Fruit fly (Drosophila melanogaster) whole organism, embryonic: ENCODE data around the gene CG6126.
A peak's percentile ranks its signal among the peaks of the same experiment; 100 is the strongest.

Experiments
- Bteb2 ChIP-seq: fragments of 200-800 bp; sonication (Bioruptor generic); optimal IDR thresholded peaks from 2 replicates; lab custom pipeline; 2016; ENCODE audit warnings: missing biosample characterization, missing genetic modification characterization
- CG10431 ChIP-seq: fragments of 200-800 bp; sonication (Bioruptor generic); optimal IDR thresholded peaks from 3 replicates; lab custom pipeline; 2018; ENCODE audit warnings: missing biosample characterization, mild to moderate bottlenecking, missing genetic modification characterization
- CG13123 ChIP-seq: fragments of 200-800 bp; sonication (Bioruptor generic); optimal IDR thresholded peaks from 2 replicates; lab custom pipeline; 2016; ENCODE audit warnings: missing biosample characterization, missing genetic modification characterization
- CG14050 ChIP-seq: fragments of 200-800 bp; sonication (Bioruptor generic); IDR thresholded peaks from 3 replicates; pipeline ENCODE4 v1.3.6; 2022; ENCODE audit warnings: missing biosample characterization, missing genetic modification characterization
- CG14965 ChIP-seq: fragments of 200-800 bp; sonication (Bioruptor generic); optimal IDR thresholded peaks from 2 replicates; lab custom pipeline; 2016; ENCODE audit warnings: missing biosample characterization, missing genetic modification characterization, borderline replicate concordance
- CG17612 ChIP-seq: fragments of 200-800 bp; sonication (Bioruptor generic); IDR thresholded peaks from 2 replicates; pipeline ENCODE4 v1.3.6; 2022; ENCODE audit warnings: missing biosample characterization, missing genetic modification characterization
- CG30403 ChIP-seq: fragments of 200-800 bp; sonication (Bioruptor generic); optimal IDR thresholded peaks from 3 replicates; lab custom pipeline; 2016; ENCODE audit warnings: missing biosample characterization, missing genetic modification characterization
- CG4282 ChIP-seq: fragments of 200-800 bp; sonication (Bioruptor generic); optimal IDR thresholded peaks from 2 replicates; lab custom pipeline; 2016; ENCODE audit warnings: missing biosample characterization, missing genetic modification characterization
- CG4820 ChIP-seq: fragments of 200-800 bp; sonication (Bioruptor generic); optimal IDR thresholded peaks from 3 replicates; lab custom pipeline; 2016; ENCODE audit warnings: missing biosample characterization, missing genetic modification characterization
- CG6854 ChIP-seq: fragments of 200-800 bp; sonication (Bioruptor generic); optimal IDR thresholded peaks from 3 replicates; lab custom pipeline; 2017; ENCODE audit warnings: missing biosample characterization, mild to moderate bottlenecking, missing genetic modification characterization
- CG7786 ChIP-seq: fragments of 200-800 bp; sonication (Bioruptor generic); optimal IDR thresholded peaks from 2 replicates; lab custom pipeline; 2016; ENCODE audit warnings: missing biosample characterization, missing genetic modification characterization
- CG8281 ChIP-seq: fragments of 200-800 bp; sonication (Bioruptor generic); optimal IDR thresholded peaks from 2 replicates; lab custom pipeline; 2018; ENCODE audit warnings: missing biosample characterization, mild to moderate bottlenecking, missing genetic modification characterization, moderate library complexity
- CG9215 ChIP-seq: fragments of 200-800 bp; sonication (Bioruptor generic); IDR thresholded peaks from 2 replicates; pipeline ENCODE4 v1.3.6; 2022; ENCODE audit warnings: missing biosample characterization, missing genetic modification characterization
- CG9817 ChIP-seq: fragments of 200-800 bp; sonication (Bioruptor generic); optimal IDR thresholded peaks from 2 replicates; lab custom pipeline; 2018; ENCODE audit warnings: missing biosample characterization, mild to moderate bottlenecking, missing genetic modification characterization, moderate library complexity
- Chrac-16 ChIP-seq: fragments of 200-800 bp; sonication (Bioruptor generic); optimal IDR thresholded peaks from 3 replicates; lab custom pipeline; 2016; ENCODE audit warnings: missing biosample characterization, missing genetic modification characterization
- CoRest ChIP-seq: fragments of 200-800 bp; sonication (Bioruptor generic); optimal IDR thresholded peaks from 3 replicates; lab custom pipeline; 2018; ENCODE audit warnings: missing biosample characterization, mild to moderate bottlenecking, missing genetic modification characterization, moderate library complexity
- CrebB ChIP-seq: fragments of 200-800 bp; sonication (Bioruptor generic); optimal IDR thresholded peaks from 3 replicates; lab custom pipeline; 2018; ENCODE audit warnings: missing biosample characterization, mild to moderate bottlenecking, missing genetic modification characterization
- Dip2 ChIP-seq: fragments of 200-800 bp; sonication (Bioruptor generic); IDR thresholded peaks from 2 replicates; pipeline ENCODE4 v1.3.6; 2022; ENCODE audit warnings: missing biosample characterization, missing genetic modification characterization
- E2f2 ChIP-seq: fragments of 200-800 bp; sonication (Bioruptor generic); IDR thresholded peaks from 2 replicates; pipeline ENCODE4 v1.3.6; 2022; ENCODE audit warnings: missing biosample characterization, missing genetic modification characterization
- Ets97D ChIP-seq: fragments of 200-800 bp; sonication (Bioruptor generic); optimal IDR thresholded peaks from 3 replicates; lab custom pipeline; 2016; ENCODE audit warnings: missing biosample characterization, missing genetic modification characterization
- Kr ChIP-seq: fragments of 200-800 bp; sonication (Bioruptor generic); optimal IDR thresholded peaks from 2 replicates; lab custom pipeline; 2017; ENCODE audit warnings: missing biosample characterization, mild to moderate bottlenecking, missing genetic modification characterization
- Lim3 ChIP-seq: fragments of 200-800 bp; sonication (Bioruptor generic); IDR thresholded peaks from 2 replicates; pipeline ENCODE4 v1.3.6; 2022; ENCODE audit warnings: missing biosample characterization, missing genetic modification characterization
- MBD-R2 ChIP-seq: fragments of 200-800 bp; sonication (Bioruptor generic); IDR thresholded peaks from 2 replicates; pipeline ENCODE4 v1.3.6; 2022; ENCODE audit warnings: missing biosample characterization, missing genetic modification characterization
- MTF-1 ChIP-seq: fragments of 200-800 bp; sonication (Bioruptor generic); optimal IDR thresholded peaks from 2 replicates; lab custom pipeline; 2018; ENCODE audit warnings: missing biosample characterization, mild to moderate bottlenecking, missing genetic modification characterization, borderline replicate concordance
- NC2α ChIP-seq: fragments of 200-800 bp; sonication (Bioruptor generic); optimal IDR thresholded peaks from 2 replicates; lab custom pipeline; 2016; ENCODE audit warnings: missing biosample characterization, missing genetic modification characterization
- Six4 ChIP-seq: fragments of 200-800 bp; sonication (Bioruptor generic); optimal IDR thresholded peaks from 2 replicates; lab custom pipeline; 2016; ENCODE audit warnings: missing biosample characterization, missing genetic modification characterization
- Sry-β ChIP-seq: fragments of 200-800 bp; sonication (Bioruptor generic); optimal IDR thresholded peaks from 2 replicates; lab custom pipeline; 2018; ENCODE audit warnings: missing biosample characterization, mild to moderate bottlenecking, missing genetic modification characterization, moderate library complexity
- aop ChIP-seq: fragments of 200-800 bp; sonication (Bioruptor generic); IDR thresholded peaks from 2 replicates; pipeline ENCODE4 v1.3.6; 2022; ENCODE audit warnings: missing biosample characterization, missing genetic modification characterization
- btn ChIP-seq: fragments of 200-800 bp; sonication (Bioruptor generic); optimal IDR thresholded peaks from 2 replicates; lab custom pipeline; 2016; ENCODE audit warnings: missing biosample characterization, missing genetic modification characterization
- cato ChIP-seq: fragments of 200-800 bp; sonication (Bioruptor generic); optimal IDR thresholded peaks from 2 replicates; lab custom pipeline; 2016; ENCODE audit warnings: missing biosample characterization, missing genetic modification characterization, borderline replicate concordance
- dan ChIP-seq: fragments of 200-800 bp; sonication (Bioruptor generic); IDR thresholded peaks from 2 replicates; pipeline ENCODE4 v1.3.6; 2022; ENCODE audit warnings: missing biosample characterization, missing genetic modification characterization
- emc ChIP-seq: fragments of 200-800 bp; sonication (Bioruptor generic); optimal IDR thresholded peaks from 2 replicates; lab custom pipeline; 2016; ENCODE audit warnings: missing biosample characterization, missing genetic modification characterization
- eve ChIP-seq, 2 experiments: fragments of >200 bp; optimal IDR thresholded peaks; 2 replicates each; lab custom pipeline; 2017; ENCODE audit warnings: missing biosample characterization in 2 of 2, missing genetic modification characterization in 2 of 2
- fd64A ChIP-seq: fragments of 200-800 bp; sonication (Bioruptor generic); optimal IDR thresholded peaks from 3 replicates; lab custom pipeline; 2018; ENCODE audit warnings: missing biosample characterization, mild to moderate bottlenecking, missing genetic modification characterization
- fd96Cb ChIP-seq: fragments of 200-800 bp; sonication (Bioruptor generic); optimal IDR thresholded peaks from 2 replicates; lab custom pipeline; 2018; ENCODE audit warnings: missing biosample characterization, mild to moderate bottlenecking, missing genetic modification characterization, moderate library complexity
- ftz-f1 ChIP-seq: fragments of 200-800 bp; sonication (Bioruptor generic); optimal IDR thresholded peaks from 2 replicates; lab custom pipeline; 2016; ENCODE audit warnings: missing biosample characterization, missing genetic modification characterization
- fu2 ChIP-seq: fragments of 200-800 bp; sonication (Bioruptor generic); optimal IDR thresholded peaks from 2 replicates; lab custom pipeline; 2016; ENCODE audit warnings: missing biosample characterization, missing genetic modification characterization
- gcm2 ChIP-seq: fragments of 200-800 bp; sonication (Bioruptor generic); optimal IDR thresholded peaks from 2 replicates; lab custom pipeline; 2016; ENCODE audit warnings: missing biosample characterization, missing genetic modification characterization
- hb ChIP-seq: fragments of 200-800 bp; sonication (Bioruptor generic); IDR thresholded peaks from 3 replicates; pipeline ENCODE4 v1.3.6; 2022; ENCODE audit warnings: missing biosample characterization, missing genetic modification characterization; ENCODE audit not compliant: partially characterized antibody
- her ChIP-seq: fragments of 200-800 bp; sonication (Bioruptor generic); optimal IDR thresholded peaks from 2 replicates; lab custom pipeline; 2016; ENCODE audit warnings: missing biosample characterization, missing genetic modification characterization
- jigr1 ChIP-seq: fragments of 200-800 bp; sonication (Bioruptor generic); IDR thresholded peaks from 3 replicates; pipeline ENCODE4 v1.3.6; 2022; ENCODE audit warnings: missing biosample characterization, missing genetic modification characterization
- lab ChIP-seq: fragments of 200-800 bp; sonication (Bioruptor generic); optimal IDR thresholded peaks from 3 replicates; lab custom pipeline; 2017; ENCODE audit warnings: missing biosample characterization, missing genetic modification characterization, mild to moderate bottlenecking, moderate library complexity, missing genetic modification reagents
- oc ChIP-seq: fragments of 200-800 bp; sonication (Bioruptor generic); optimal IDR thresholded peaks from 2 replicates; lab custom pipeline; 2018; ENCODE audit warnings: missing biosample characterization, mild to moderate bottlenecking, missing genetic modification characterization, moderate library complexity
- org-1 ChIP-seq: fragments of 200-800 bp; sonication (Bioruptor generic); optimal IDR thresholded peaks from 2 replicates; lab custom pipeline; 2017; ENCODE audit warnings: missing biosample characterization, missing genetic modification characterization
- pzg ChIP-seq: fragments of 200-800 bp; sonication (Bioruptor generic); optimal IDR thresholded peaks from 3 replicates; lab custom pipeline; 2018; ENCODE audit warnings: missing biosample characterization, mild to moderate bottlenecking, missing genetic modification characterization, moderate library complexity
- ranshi ChIP-seq: fragments of 200-800 bp; sonication (Bioruptor generic); IDR thresholded peaks from 2 replicates; pipeline ENCODE4 v1.3.6; 2022; ENCODE audit warnings: missing biosample characterization, missing genetic modification characterization
- sens ChIP-seq: fragments of 200-800 bp; sonication (Bioruptor generic); peaks from one replicate; lab custom pipeline; 2016; ENCODE audit warnings: missing biosample characterization, missing genetic modification characterization
- sr ChIP-seq: fragments of 200-800 bp; sonication (Bioruptor generic); IDR thresholded peaks from 3 replicates; pipeline ENCODE4 v1.3.6; 2022; ENCODE audit warnings: missing biosample characterization, missing genetic modification characterization
- sug ChIP-seq: fragments of 200-800 bp; optimal IDR thresholded peaks from 2 replicates; lab custom pipeline; 2019; ENCODE audit warnings: missing biosample characterization, mild to moderate bottlenecking, missing genetic modification characterization, moderate library complexity
- trem ChIP-seq: fragments of 200-800 bp; optimal IDR thresholded peaks from 3 replicates; lab custom pipeline; 2019; ENCODE audit warnings: missing biosample characterization, mild to moderate bottlenecking, missing genetic modification characterization, moderate library complexity
- unc-4 ChIP-seq: fragments of 200-800 bp; sonication (Bioruptor generic); IDR thresholded peaks from 2 replicates; pipeline ENCODE4 v1.3.6; 2022; ENCODE audit warnings: missing biosample characterization, missing genetic modification characterization; ENCODE audit not compliant: partially characterized antibody

The CG6126 gene

dm6 chr3R:16223252-16224037 is 20.6 kb upstream of the CG6126 start (continued):
- TF ChIP-seq trem (tag; lab: Kevin White, UChicago) = no peak
- TF ChIP-seq oc (tag; lab: Kevin White, UChicago) = no peak
- TF ChIP-seq E2f2 = no peak
- TF ChIP-seq CG9817 (tag; lab: Kevin White, UChicago) = no peak
- TF ChIP-seq CG17612 (GFP tag; lab: Robert Waterston, UW) = no peak
- TF ChIP-seq jigr1 = no peak
- TF ChIP-seq CG10431 = no peak
- no peak for TF ChIP-seq CG4282 (GFP tag; lab: Kevin White, UChicago)
- TF ChIP-seq CG13123 = no peak
- no peak for TF ChIP-seq Kr
- no peak for TF ChIP-seq CG9215 (GFP tag; lab: Robert Waterston, UW)
- no peak for TF ChIP-seq MBD-R2 (GFP tag; lab: Robert Waterston, UW)
- TF ChIP-seq emc (GFP tag; lab: Kevin White, UChicago) = no peak
- TF ChIP-seq CG6854 (GFP tag; lab: Kevin White, UChicago) = no peak
- no peak for TF ChIP-seq NC2α (GFP tag; lab: Kevin White, UChicago)
- no peak for TF ChIP-seq Lim3 (GFP tag; lab: Robert Waterston, UW)
- TF ChIP-seq her (GFP tag; lab: Kevin White, UChicago) = peak; percentile 29
- TF ChIP-seq CG8281 (tag; lab: Kevin White, UChicago) = no peak
- TF ChIP-seq CG30403 (GFP tag; lab: Kevin White, UChicago) = peak; percentile 33
- no peak for TF ChIP-seq CG4820 (GFP tag; lab: Kevin White, UChicago)
- no peak for TF ChIP-seq sug (tag; lab: Kevin White, UChicago)
- no peak for TF ChIP-seq CG14050 (GFP tag; lab: Robert Waterston, UW)
- TF ChIP-seq sr (GFP tag; lab: Robert Waterston, UW) = 0 out of 3 replicates have a peak, but pooled peaks have one; percentile 39
- TF ChIP-seq unc-4 (GFP tag; lab: Robert Waterston, UW) = no peak
- TF ChIP-seq Six4 (GFP tag; lab: Kevin White, UChicago) = no peak
- TF ChIP-seq CoRest (tag; lab: Kevin White, UChicago) = peak; percentile 39
- peak; percentile 62 for TF ChIP-seq sens (GFP tag; lab: Kevin White, UChicago)
- TF ChIP-seq Dip2 = no peak
- peak; percentile 39 for TF ChIP-seq org-1 (GFP tag; lab: Kevin White, UChicago)
- TF ChIP-seq btn (GFP tag; lab: Kevin White, UChicago) = no peak
- no peak for TF ChIP-seq CG14965 (GFP tag; lab: Kevin White, UChicago)
- TF ChIP-seq cato (GFP tag; lab: Kevin White, UChicago) = no peak
- no peak for TF ChIP-seq aop (GFP tag; lab: Robert Waterston, UW)
- TF ChIP-seq ftz-f1 (GFP tag; lab: Kevin White, UChicago) = peak; percentile 44
- peak; percentile 46 for TF ChIP-seq fd96Cb (tag; lab: Kevin White, UChicago)
- TF ChIP-seq CG7786 = peak; percentile 18
- TF ChIP-seq dan (GFP tag; lab: Robert Waterston, UW) = no peak
- TF ChIP-seq MTF-1 (GFP tag; lab: Kevin White, UChicago) = no peak
- peak; percentile 43 for TF ChIP-seq lab (GFP tag; lab: Kevin White, UChicago)
- TF ChIP-seq Ets97D (GFP tag; lab: Kevin White, UChicago) = no peak
- no peak for TF ChIP-seq gcm2
- TF ChIP-seq Chrac-16 (GFP tag; lab: Kevin White, UChicago) = no peak
- TF ChIP-seq fu2 (GFP tag; lab: Kevin White, UChicago) = no peak
- TF ChIP-seq fd64A (GFP tag; lab: Kevin White, UChicago) = no peak
- TF ChIP-seq pzg (GFP tag; lab: Kevin White, UChicago) = no peak
- no peak for TF ChIP-seq Sry-β (GFP tag; lab: Kevin White, UChicago)
- TF ChIP-seq eve (GFP tag; optimal IDR thresholded peaks at IDR 0.05; lab: Kevin White, UChicago) = no peak
- TF ChIP-seq ranshi (GFP tag; lab: Robert Waterston, UW) = 0 out of 2 replicates have a peak, but pooled peaks have one; percentile 7
- peak; percentile 18 for TF ChIP-seq CrebB (tag; lab: Kevin White, UChicago)
- TF ChIP-seq Bteb2 = no peak
- TF ChIP-seq hb (GFP tag; lab: Robert Waterston, UW) = no peak
